Worm (Caenorhabditis elegans) whole organism, dauer: ENCODE measurements around the gene C24H11.1.
"Not testable (repeated sequence)": the region's sequence is repeated elsewhere in the genome, so short reads cannot be mapped to it uniquely, and the experiment has no call there.

Experiments used
- unc-62 ChIP-seq: sonication (generic microtip); optimal IDR thresholded peaks from 2 replicates; lab custom pipeline; 2017; ENCODE audit warnings: missing biosample characterization, missing genetic modification reagents, missing genetic modification characterization

Gene C24H11.1

DNA sequence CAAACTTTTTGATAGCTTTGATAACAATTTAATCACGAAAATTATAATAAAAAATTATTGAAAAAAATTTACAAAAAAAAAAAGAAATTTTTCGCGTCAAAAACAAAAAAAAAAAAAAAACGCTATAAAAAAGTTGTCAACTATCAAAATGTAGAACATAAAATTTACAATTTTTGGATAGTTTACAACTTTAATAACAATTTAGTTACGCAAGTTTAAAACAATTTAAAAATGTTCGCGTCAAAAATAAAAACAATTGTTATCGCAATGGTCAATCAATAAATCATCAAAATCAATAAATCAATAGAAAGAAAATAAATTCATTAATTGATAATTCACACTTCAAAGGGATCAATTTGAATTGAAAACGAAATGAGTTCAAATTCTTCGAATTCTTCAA is at the start of gene C24H11.1:
TSS of gene C24H11.1 (plus strand) at position 301 of the 400 bp plus-strand sequence.
- not testable (repeated sequence) for TF ChIP-seq unc-62 (GFP tag; lab: Kevin White, UChicago)

DNA sequence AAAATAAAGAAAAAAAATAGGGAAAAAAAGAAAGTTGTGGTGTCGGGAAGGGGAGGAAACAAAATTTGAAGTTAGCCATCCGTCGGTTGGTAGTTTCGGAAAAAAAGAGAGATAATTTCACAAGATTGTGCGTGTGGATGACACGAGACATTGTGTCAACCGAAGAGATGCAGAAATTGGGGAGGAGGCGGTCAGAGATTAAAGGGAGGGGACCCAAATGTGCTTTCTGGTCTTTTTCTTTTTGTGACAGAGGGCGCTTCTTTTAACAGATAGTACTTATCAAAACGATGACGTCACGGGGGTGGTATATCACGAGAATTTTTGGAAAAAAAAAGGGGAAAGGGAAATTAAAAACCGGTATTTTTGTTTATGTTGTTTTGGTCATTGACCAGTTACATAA is 49.0 kb upstream of the C24H11.1 start:
- no peak for TF ChIP-seq unc-62 (GFP tag; lab: Kevin White, UChicago)

- no peak for TF ChIP-seq unc-62 (GFP tag; lab: Kevin White, UChicago)
Observed at ce11 chrIII:11740868-11741267, 46.6 kb upstream of the C24H11.1 start.

- no peak for TF ChIP-seq unc-62 (GFP tag; lab: Kevin White, UChicago)
Observed at ce11 chrIII:11742191-11742590, 45.3 kb upstream of the C24H11.1 start.

DNA sequence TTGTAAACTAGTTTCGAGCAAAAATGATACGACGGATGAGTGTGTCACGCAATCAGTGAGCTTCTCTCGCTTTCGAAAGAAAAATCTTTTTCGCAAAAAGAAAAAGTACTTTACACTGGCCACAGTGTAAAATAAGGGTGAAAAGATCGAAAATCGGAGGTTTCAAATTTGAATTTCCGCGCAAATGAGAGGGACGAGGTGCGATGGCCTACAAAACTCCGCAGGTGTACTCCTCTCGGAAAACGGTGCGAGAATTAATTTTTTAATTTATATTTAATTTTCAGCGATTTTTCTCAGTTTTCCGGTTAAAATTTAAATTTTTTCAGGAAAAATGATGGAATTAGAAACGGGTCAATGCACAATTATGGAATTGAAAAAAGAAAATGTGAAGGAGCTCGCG is 40.8 kb upstream of the C24H11.1 start, which contains the start of gene mrt-2:
TSS of gene mrt-2 (plus strand) at position 49 of the 400 bp plus-strand sequence.
- no peak for TF ChIP-seq unc-62 (GFP tag; lab: Kevin White, UChicago)

DNA sequence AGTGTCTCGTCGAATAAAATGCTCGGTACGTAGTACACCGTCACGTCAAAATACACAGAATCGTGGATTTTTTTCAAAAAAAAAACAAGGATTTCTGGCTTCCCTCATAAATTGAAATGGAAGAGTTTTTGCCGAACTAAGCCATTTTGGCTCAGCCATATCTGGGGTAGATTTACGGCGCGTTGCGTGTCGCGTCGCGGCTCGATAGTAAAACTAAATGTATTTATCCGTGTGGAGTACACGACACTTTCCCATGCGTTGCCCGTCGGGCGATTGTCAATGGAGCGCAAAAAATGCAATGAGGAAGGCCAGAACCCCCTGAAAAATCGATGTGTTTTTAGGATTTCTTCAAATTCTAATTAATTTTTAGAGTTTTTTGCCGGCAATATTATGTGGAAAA is 37.2 kb upstream of the C24H11.1 start:
- TF ChIP-seq unc-62 (GFP tag; lab: Kevin White, UChicago): no peak

ce11 chrIII:11750817-11751216 is 36.7 kb upstream of the C24H11.1 start:
- TF ChIP-seq unc-62 (GFP tag; lab: Kevin White, UChicago): no peak

ce11 chrIII:11757892-11758291 is 29.6 kb upstream of the C24H11.1 start:
- no peak for TF ChIP-seq unc-62 (GFP tag; lab: Kevin White, UChicago)

DNA sequence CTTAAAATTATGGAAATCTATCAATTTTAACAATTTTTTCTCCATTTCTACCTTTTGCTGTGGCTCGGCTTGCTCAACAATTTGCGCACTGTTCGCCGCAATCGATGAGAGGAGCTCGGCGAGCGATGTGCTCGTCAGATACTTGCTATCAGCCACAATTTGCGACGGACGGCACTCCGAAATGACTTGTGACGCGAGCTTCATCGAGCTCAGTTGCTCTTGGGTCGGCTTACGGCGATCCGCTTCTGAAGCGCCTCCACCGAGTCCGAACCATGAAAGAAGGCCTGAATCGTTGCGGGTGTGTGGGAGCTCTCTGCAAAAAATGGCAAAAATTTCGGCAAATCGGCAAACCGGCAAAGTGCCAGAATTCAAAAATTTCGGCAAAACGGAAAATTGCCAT is 26.8 kb upstream of the C24H11.1 start:
- TF ChIP-seq unc-62 (GFP tag; lab: Kevin White, UChicago): no peak

DNA sequence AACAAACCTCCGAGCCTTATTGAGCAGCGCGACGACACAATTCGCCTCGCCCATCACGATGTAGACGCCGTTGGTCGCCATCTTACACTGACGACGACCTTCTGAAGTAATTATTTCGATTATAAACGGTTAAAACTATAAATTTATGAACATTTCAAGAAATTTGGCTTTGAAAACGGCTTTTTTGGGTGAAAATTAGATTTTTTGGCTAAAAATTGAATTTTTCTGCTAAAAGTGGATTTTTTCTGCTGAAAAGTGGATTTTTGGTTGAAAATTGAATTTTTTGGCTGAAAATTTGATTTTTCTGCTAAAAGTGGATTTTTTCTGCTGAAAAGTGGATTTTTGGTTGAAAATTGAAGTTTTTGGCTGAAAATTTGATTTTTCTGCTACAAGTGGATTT is 13.9 kb upstream of the C24H11.1 start, which contains the start of gene gbf-1:
TSS of gene gbf-1 (minus strand) at position 101 of the 400 bp plus-strand sequence.
- TF ChIP-seq unc-62 (GFP tag; lab: Kevin White, UChicago): not testable (repeated sequence)

- no peak for TF ChIP-seq unc-62 (GFP tag; lab: Kevin White, UChicago)
Observed at ce11 chrIII:11774508-11775000, 12.9 kb upstream of the C24H11.1 start, which contains the start of gene immp-1. Gene immp-1 (plus strand): TSS chrIII:11774950.

DNA sequence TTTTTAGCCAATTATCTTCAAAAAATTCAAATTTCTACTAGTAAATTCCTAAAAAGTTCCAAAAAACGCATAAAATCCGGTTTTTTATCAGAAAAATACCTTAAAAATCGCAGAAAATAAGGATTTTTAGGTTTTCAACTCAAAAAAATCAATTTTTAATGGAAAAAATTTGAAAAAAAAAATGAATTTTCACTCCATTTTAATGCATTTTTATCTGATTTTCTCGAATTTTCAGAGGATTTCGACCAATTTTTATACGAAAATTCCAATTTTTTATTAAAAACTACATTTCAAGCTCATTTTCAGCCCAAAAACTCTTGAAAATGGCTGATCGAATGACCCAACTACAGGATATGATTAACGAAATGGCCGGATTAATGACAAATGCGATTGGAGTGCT is 10.2 kb upstream of the C24H11.1 start, which contains the start of gene mdt-21:
TSS of gene mdt-21 (plus strand) at position 301 of the 400 bp plus-strand sequence.
- no peak for TF ChIP-seq unc-62 (GFP tag; lab: Kevin White, UChicago)

ce11 chrIII:11780183-11780664 is 7.3 kb upstream of the C24H11.1 start, which contains the start of gene C24H11.5:
Gene C24H11.5 (plus strand): TSS chrIII:11780233.
- no peak for TF ChIP-seq unc-62 (GFP tag; lab: Kevin White, UChicago)

ce11 chrIII:11781800-11782199 is 5.7 kb upstream of the C24H11.1 start, which contains the start of gene srd-74:
Gene srd-74 (plus strand): TSS chrIII:11782100.
- TF ChIP-seq unc-62 (GFP tag; lab: Kevin White, UChicago): no peak

- no peak for TF ChIP-seq unc-62 (GFP tag; lab: Kevin White, UChicago)
Observed at ce11 chrIII:11785961-11786360, 1.5 kb upstream of the C24H11.1 start, which contains the start of gene tbx-38. Gene tbx-38 (minus strand): TSS chrIII:11786061.

- no peak for TF ChIP-seq unc-62 (GFP tag; lab: Kevin White, UChicago)
Observed at ce11 chrIII:11789480-11789879, 2.0 kb downstream of the C24H11.1 start.
